Fruit fly (Drosophila melanogaster): ENCODE data around the gene lark.
A peak's percentile ranks its signal among the peaks of the same experiment; 100 is the strongest.

dm6 chr3L:7339216-7339742, at the start of gene lark, which contains the start of gene eco:
- TF ChIP-seq CG9948 (tag; optimal IDR thresholded peaks at IDR 0.05) (no peak), CG10348 (GFP tag; IDR thresholded peaks at IDR 0.05) (no peak), CG17806 (tag; optimal IDR thresholded peaks at IDR 0.05) (no peak), rn (GFP tag; IDR thresholded peaks at IDR 0.05) (no peak), EcR (GFP tag; optimal IDR thresholded peaks at IDR 0.05) (peak; percentile 18), CG8301 (tag; optimal IDR thresholded peaks at IDR 0.05) (no peak), Pif1A (GFP tag; optimal IDR thresholded peaks at IDR 0.05) (no peak)
